Fruit fly (Drosophila melanogaster) whole organism: Measurements from ENCODE around the gene aqz.

ENCODE experiments used
- CG8478 ChIP-seq: fragments of >200 bp; optimal IDR thresholded peaks from 2 replicates; lab custom pipeline; 2018; ENCODE audit warnings: inconsistent platforms
- psq ChIP-seq: fragments of >200 bp; optimal IDR thresholded peaks from 2 replicates; lab custom pipeline; 2017

- no peak for TF ChIP-seq CG8478 (lab: Kevin White, UChicago)
- TF ChIP-seq psq (lab: Kevin White, UChicago) = no peak
Observed at dm6 chr3R:8859264-8859663, 38.8 kb upstream of the aqz start.
